Worm (Caenorhabditis elegans) whole organism, midembryonic: Measurements from ENCODE around the gene sek-1.

Source experiments
- T22C8.4 ChIP-seq: fragments of 200-800 bp; sonication (Bioruptor generic); IDR thresholded peaks from 2 replicates; pipeline ENCODE4 v1.3.6; 2022; ENCODE audit warnings: missing genetic modification characterization, missing compliant biosample characterization
- cog-1 ChIP-seq: sonication (generic microtip); optimal IDR thresholded peaks from 2 replicates; lab custom pipeline; 2016; ENCODE audit warnings: missing genetic modification characterization, missing compliant biosample characterization
- flt-1 ChIP-seq: fragments of 200-800 bp; sonication (Bioruptor generic); IDR thresholded peaks from 2 replicates; pipeline ENCODE4 v1.3.6; 2022; ENCODE audit warnings: missing genetic modification characterization, missing compliant biosample characterization
- klf-2 ChIP-seq: fragments of 200-800 bp; sonication (Bioruptor generic); conservative IDR thresholded peaks from 2 replicates; pipeline ENCODE4 v1.3.6; 2022; ENCODE audit warnings: missing genetic modification reagents, missing genetic modification characterization, missing compliant biosample characterization
- med-1 ChIP-seq: sonication (generic microtip); optimal IDR thresholded peaks from 2 replicates; lab custom pipeline; 2017; ENCODE audit warnings: missing genetic modification characterization, mild to moderate bottlenecking, missing compliant biosample characterization, antibody characterized with exemption, missing genetic modification reagents; ENCODE audit not compliant: insufficient read depth
- ref-1 ChIP-seq: fragments of 200-800 bp; sonication (Bioruptor generic); conservative IDR thresholded peaks from 2 replicates; pipeline ENCODE4 v1.3.6; 2022; ENCODE audit warnings: missing genetic modification reagents, missing genetic modification characterization, missing compliant biosample characterization
- tab-1 ChIP-seq: fragments of 200-800 bp; sonication (Bioruptor generic); IDR thresholded peaks from 2 replicates; pipeline ENCODE4 v1.3.6; 2022; ENCODE audit warnings: missing genetic modification characterization, missing compliant biosample characterization
- ztf-23 ChIP-seq: fragments of 200-800 bp; sonication (Bioruptor generic); IDR thresholded peaks from 2 replicates; pipeline ENCODE4 v1.3.6; 2022; ENCODE audit warnings: missing genetic modification reagents, missing genetic modification characterization, missing compliant biosample characterization
- ztf-29 ChIP-seq: fragments of 200-800 bp; sonication (Bioruptor generic); IDR thresholded peaks from 2 replicates; pipeline ENCODE4 v1.3.6; 2022; ENCODE audit warnings: missing genetic modification reagents, missing genetic modification characterization, missing compliant biosample characterization

Gene sek-1

DNA sequence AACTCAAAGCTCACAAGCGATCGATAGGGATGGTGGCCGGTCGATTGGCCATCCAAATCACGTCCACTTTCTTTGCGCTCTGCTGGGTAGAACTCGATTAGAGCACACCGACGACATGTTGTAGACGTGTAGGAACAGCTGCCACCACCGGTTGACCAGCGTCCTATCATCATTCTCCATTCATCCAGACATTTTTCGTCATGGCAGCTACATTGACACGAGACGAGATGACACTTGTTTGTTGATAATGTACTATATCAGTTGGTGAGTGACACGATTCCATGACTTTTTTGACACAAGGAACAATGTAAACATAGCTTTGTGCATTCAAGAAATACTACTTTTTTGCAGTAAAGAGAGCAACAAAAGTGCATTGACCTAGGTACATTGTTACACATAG is 50.0 kb downstream of the sek-1 start:
- TF ChIP-seq tab-1 (GFP tag; lab: Robert Waterston, UW) (no peak), cog-1 (no peak), T22C8.4 (GFP tag; lab: Robert Waterston, UW) (no peak), ztf-23 (GFP tag; lab: Robert Waterston, UW) (no peak), klf-2 (no peak), med-1 (GFP tag; lab: Kevin White, UChicago) (no peak), ztf-29 (GFP tag; lab: Robert Waterston, UW) (no peak), flt-1 (no peak), ref-1 (GFP tag; lab: Robert Waterston, UW) (no peak)

- TF ChIP-seq flt-1, result no peak
- no peak for TF ChIP-seq ztf-23 (GFP tag; lab: Robert Waterston, UW)
- TF ChIP-seq ref-1 (GFP tag; lab: Robert Waterston, UW), result no peak
- TF ChIP-seq med-1 (GFP tag; lab: Kevin White, UChicago), result no peak
These were observed 50.8 kb downstream of the sek-1 start for ce11 chrX:7867307-7867706.
